Fruit fly (Drosophila melanogaster): Measurements from ENCODE around the gene CG1309.

Gene CG1309

dm6 chr3L:4259102-4259558, at the start of gene CG1309, which contains the start of gene CG15011:
Gene CG1309, plus strand, starts transcription at chr3L:4259430.
Gene CG15011, minus strand, starts transcription at chr3L:4259152.
- TF ChIP-seq Clk (GFP tag; optimal IDR thresholded peaks at IDR 0.05) (peak; percentile 64), Crg-1 (GFP tag; optimal IDR thresholded peaks at IDR 0.05) (peak; percentile 87), CG1620 (GFP tag; optimal IDR thresholded peaks at IDR 0.05) (peak; percentile 85), pad (GFP tag; optimal IDR thresholded peaks at IDR 0.05) (peak; percentile 66), cic (GFP tag; optimal IDR thresholded peaks at IDR 0.05) (peak; percentile 31), ovo (GFP tag; optimal IDR thresholded peaks at IDR 0.05) (peak; percentile 33), CG33017 (tag; optimal IDR thresholded peaks at IDR 0.05) (peak; percentile 76), CG14711 (tag; optimal IDR thresholded peaks at IDR 0.05) (peak; percentile 75), CG7101 (tag; optimal IDR thresholded peaks at IDR 0.05) (peak; percentile 84), kay (GFP tag; ENCODE audit: borderline replicate concordance) (no peak), CG7045 (GFP tag; optimal IDR thresholded peaks at IDR 0.05) (peak; percentile 74), toe (GFP tag; optimal IDR thresholded peaks at IDR 0.05) (peak; percentile 93), CG5204 (GFP tag; optimal IDR thresholded peaks at IDR 0.05) (no peak), CG11617 (GFP tag; optimal IDR thresholded peaks at IDR 0.05) (peak; percentile 86), Mnt (GFP tag; optimal IDR thresholded peaks at IDR 0.05) (peak; percentile 72), cnc (optimal IDR thresholded peaks at IDR 0.05) (no peak), bab1 (GFP tag; optimal IDR thresholded peaks at IDR 0.05) (peak; percentile 87), tj (GFP tag; optimal IDR thresholded peaks at IDR 0.05) (peak; percentile 60), Hr96 (GFP tag; optimal IDR thresholded peaks at IDR 0.05) (peak; percentile 81), CG12768 (GFP tag; optimal IDR thresholded peaks at IDR 0.05) (peak; percentile 81)

DNA sequence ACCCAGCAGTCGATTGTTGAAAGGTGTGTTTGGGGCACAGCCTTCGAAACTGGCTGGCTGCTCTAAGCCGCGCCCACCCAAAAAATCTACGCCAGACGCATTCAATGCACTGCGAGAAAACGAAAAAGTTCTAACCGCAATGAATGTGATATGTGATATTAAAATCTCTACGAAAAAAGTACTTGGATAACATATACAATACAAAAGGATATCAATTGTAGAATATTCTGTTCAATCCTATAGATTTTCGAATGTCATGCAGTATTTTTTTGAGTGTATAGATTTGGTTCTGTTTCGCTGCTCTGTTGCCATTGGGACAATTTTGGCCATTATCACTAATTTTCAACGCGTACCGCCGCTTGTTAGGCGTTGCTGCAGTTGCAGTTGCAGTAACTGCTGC, 49.5 kb upstream of the CG1309 start:
- TF ChIP-seq pad (GFP tag; optimal IDR thresholded peaks at IDR 0.05) (no peak), Hr96 (GFP tag; optimal IDR thresholded peaks at IDR 0.05) (no peak), ovo (GFP tag; optimal IDR thresholded peaks at IDR 0.05) (no peak), cic (GFP tag; optimal IDR thresholded peaks at IDR 0.05) (no peak), cnc (optimal IDR thresholded peaks at IDR 0.05) (no peak), CG33017 (tag; optimal IDR thresholded peaks at IDR 0.05) (no peak), Crg-1 (GFP tag; optimal IDR thresholded peaks at IDR 0.05) (no peak), kay (GFP tag; ENCODE audit: borderline replicate concordance) (no peak), CG11617 (GFP tag; optimal IDR thresholded peaks at IDR 0.05) (no peak)

- no peak for TF ChIP-seq CG5204 (GFP tag; optimal IDR thresholded peaks at IDR 0.05)
- no peak for TF ChIP-seq tj (GFP tag; optimal IDR thresholded peaks at IDR 0.05)
- TF ChIP-seq kay (GFP tag; ENCODE audit: borderline replicate concordance), result no peak
- TF ChIP-seq Mnt (GFP tag; optimal IDR thresholded peaks at IDR 0.05), result no peak
- TF ChIP-seq Crg-1 (GFP tag; optimal IDR thresholded peaks at IDR 0.05), result no peak
- TF ChIP-seq CG33017 (tag; optimal IDR thresholded peaks at IDR 0.05), result no peak
- TF ChIP-seq Hr96 (GFP tag; optimal IDR thresholded peaks at IDR 0.05), result no peak
These were observed 47.8 kb upstream of the CG1309 start, which contains the start of gene Cpr64Ab for dm6 chr3L:4211440-4211839. Gene Cpr64Ab, minus strand, starts transcription at chr3L:4211540.

DNA sequence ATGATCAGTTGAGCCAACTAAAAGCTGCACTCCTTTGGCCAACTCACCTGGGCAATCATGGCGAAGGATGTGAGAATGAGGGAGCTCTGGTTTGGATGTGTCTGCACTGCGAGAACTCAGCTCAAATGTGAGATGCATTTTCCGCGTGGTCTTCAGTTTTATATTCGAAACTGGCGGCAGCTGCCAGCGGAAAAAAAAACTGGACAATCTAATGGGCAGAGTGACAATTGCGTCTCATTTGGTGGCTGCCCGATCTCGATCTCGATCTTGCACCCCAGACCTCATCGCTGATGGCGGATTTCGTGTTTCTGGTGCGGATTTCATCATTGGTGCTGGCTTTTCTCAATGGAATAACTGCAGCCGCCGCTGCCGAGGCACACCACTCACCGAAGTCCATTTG, 46.4 kb upstream of the CG1309 start, which contains the start of gene Cpr64Ac:
TSS of gene Cpr64Ac (minus strand) at position 101 of the 400 bp plus-strand sequence.
- TF ChIP-seq toe (GFP tag; optimal IDR thresholded peaks at IDR 0.05) (no peak), bab1 (GFP tag; optimal IDR thresholded peaks at IDR 0.05) (no peak), Crg-1 (GFP tag; optimal IDR thresholded peaks at IDR 0.05) (no peak), cnc (optimal IDR thresholded peaks at IDR 0.05) (no peak), CG1620 (GFP tag; optimal IDR thresholded peaks at IDR 0.05) (no peak), tj (GFP tag; optimal IDR thresholded peaks at IDR 0.05) (no peak), CG14711 (tag; optimal IDR thresholded peaks at IDR 0.05) (no peak), Clk (GFP tag; optimal IDR thresholded peaks at IDR 0.05) (no peak), CG7101 (tag; optimal IDR thresholded peaks at IDR 0.05) (no peak), CG33017 (tag; optimal IDR thresholded peaks at IDR 0.05) (no peak), Hr96 (GFP tag; optimal IDR thresholded peaks at IDR 0.05) (no peak), CG5204 (GFP tag; optimal IDR thresholded peaks at IDR 0.05) (no peak), pad (GFP tag; optimal IDR thresholded peaks at IDR 0.05) (no peak), CG7045 (GFP tag; optimal IDR thresholded peaks at IDR 0.05) (no peak), CG12768 (GFP tag; optimal IDR thresholded peaks at IDR 0.05) (no peak), cic (GFP tag; optimal IDR thresholded peaks at IDR 0.05) (no peak), kay (GFP tag; ENCODE audit: borderline replicate concordance) (no peak), ovo (GFP tag; optimal IDR thresholded peaks at IDR 0.05) (no peak), CG11617 (GFP tag; optimal IDR thresholded peaks at IDR 0.05) (no peak), Mnt (GFP tag; optimal IDR thresholded peaks at IDR 0.05) (no peak)

DNA sequence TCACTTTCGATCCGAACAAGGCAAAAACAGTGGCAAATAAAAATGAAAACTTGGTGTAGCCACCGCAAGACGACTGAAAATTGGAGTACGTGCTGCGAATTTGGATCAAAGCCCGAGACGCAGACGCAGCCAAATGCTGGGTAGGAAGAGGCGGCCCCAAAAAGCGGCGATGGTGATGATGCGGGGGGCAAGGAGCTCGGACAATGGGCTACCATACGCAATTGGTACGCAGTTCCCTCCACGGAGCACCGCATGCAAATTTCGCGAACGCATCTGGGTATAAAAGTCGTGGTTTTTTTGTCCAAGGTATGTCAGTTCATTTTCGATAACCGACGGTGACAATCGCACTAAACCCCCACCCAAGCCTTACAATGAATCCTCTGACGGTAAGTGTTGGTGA, 44.2 kb upstream of the CG1309 start, which contains the start of gene Cpr64Ad:
TSS of gene Cpr64Ad (plus strand) at position 301 of the 400 bp plus-strand sequence.
- TF ChIP-seq ovo (GFP tag; optimal IDR thresholded peaks at IDR 0.05), result no peak
- TF ChIP-seq Crg-1 (GFP tag; optimal IDR thresholded peaks at IDR 0.05), result no peak
- TF ChIP-seq Hr96 (GFP tag; optimal IDR thresholded peaks at IDR 0.05), result no peak
- TF ChIP-seq CG12768 (GFP tag; optimal IDR thresholded peaks at IDR 0.05), result no peak
- no peak for TF ChIP-seq cnc (optimal IDR thresholded peaks at IDR 0.05)
- no peak for TF ChIP-seq cic (GFP tag; optimal IDR thresholded peaks at IDR 0.05)
- TF ChIP-seq CG33017 (tag; optimal IDR thresholded peaks at IDR 0.05), result no peak
- no peak for TF ChIP-seq bab1 (GFP tag; optimal IDR thresholded peaks at IDR 0.05)
- TF ChIP-seq CG7101 (tag; optimal IDR thresholded peaks at IDR 0.05), result no peak
- TF ChIP-seq pad (GFP tag; optimal IDR thresholded peaks at IDR 0.05), result no peak
- TF ChIP-seq CG14711 (tag; optimal IDR thresholded peaks at IDR 0.05), result no peak
- no peak for TF ChIP-seq Clk (GFP tag; optimal IDR thresholded peaks at IDR 0.05)
- no peak for TF ChIP-seq CG1620 (GFP tag; optimal IDR thresholded peaks at IDR 0.05)

Data from whole organism, adult.